Fruit fly (Drosophila melanogaster): ENCODE data around the gene CG43147.

- TF ChIP-seq CG32121 (GFP tag; IDR thresholded peaks at IDR 0.05) (no peak), Ets98B (GFP tag; IDR thresholded peaks at IDR 0.05) (no peak), fd96Ca (GFP tag; IDR thresholded peaks at IDR 0.05) (no peak), CG17806 (tag; optimal IDR thresholded peaks at IDR 0.05) (no peak), EcR (GFP tag; optimal IDR thresholded peaks at IDR 0.05) (no peak), gl (tag; optimal IDR thresholded peaks at IDR 0.05) (no peak), CG10348 (GFP tag; IDR thresholded peaks at IDR 0.05) (no peak), CG9948 (tag; optimal IDR thresholded peaks at IDR 0.05) (no peak), CG34367 (tag; optimal IDR thresholded peaks at IDR 0.05) (no peak), CG14655 (GFP tag; optimal IDR thresholded peaks at IDR 0.05) (no peak), rn (GFP tag; IDR thresholded peaks at IDR 0.05) (no peak), CG15710 (tag; optimal IDR thresholded peaks at IDR 0.05) (no peak)
These were observed 1.8 kb upstream of the CG43147 start for dm6 chr3L:13301787-13302186.
